Fruit fly (Drosophila melanogaster): ENCODE results near the gene mira.

The mira gene

DNA sequence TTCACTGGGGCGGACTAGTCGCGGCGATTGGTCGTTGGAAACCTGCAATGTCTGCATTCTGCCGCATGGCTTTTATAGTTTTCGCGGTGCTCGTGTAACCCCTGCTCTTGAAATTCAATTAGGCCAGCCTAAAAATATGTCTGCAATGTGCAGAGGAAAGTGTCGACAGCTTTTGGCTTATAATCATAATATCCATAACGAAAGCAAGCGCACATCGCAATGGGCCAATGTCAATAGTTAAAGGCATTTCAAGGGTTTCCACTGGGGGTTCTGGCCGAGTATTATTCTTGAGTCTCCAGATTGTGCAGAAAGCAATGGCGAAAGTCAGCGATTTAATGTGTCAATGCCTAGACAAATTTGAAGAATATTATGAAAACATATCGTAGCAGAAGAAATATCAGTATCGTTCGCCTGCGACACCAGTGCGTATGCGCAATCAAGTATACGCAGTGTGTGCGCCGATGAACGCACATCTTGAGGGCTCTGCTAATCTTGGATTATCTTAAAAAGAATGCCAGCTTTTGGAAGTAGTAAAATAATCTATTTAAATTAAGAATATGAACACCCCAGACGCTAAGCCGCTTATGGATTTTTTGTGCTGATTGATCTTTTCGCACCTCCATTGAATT, 46.6 kb downstream of the mira start, which contains the start of gene ninaE:
Gene ninaE, minus strand, starts transcription at position 51 of the 629 bp plus-strand sequence.
- TF ChIP-seq fkh (GFP tag; optimal IDR thresholded peaks at IDR 0.05), result no peak
- TF ChIP-seq Gug (GFP tag; IDR thresholded peaks at IDR 0.05), result no peak
- TF ChIP-seq CG11762 (GFP tag; optimal IDR thresholded peaks at IDR 0.05; ENCODE audit: insufficient read depth), result no peak
- TF ChIP-seq Met (GFP tag; optimal IDR thresholded peaks at IDR 0.05), result no peak
- TF ChIP-seq CG32006 (GFP tag; optimal IDR thresholded peaks at IDR 0.05), result no peak
- no peak for TF ChIP-seq CG8319 (GFP tag; optimal IDR thresholded peaks at IDR 0.05)
- no peak for TF ChIP-seq salr (GFP tag; optimal IDR thresholded peaks at IDR 0.05)
- TF ChIP-seq dac (GFP tag; optimal IDR thresholded peaks at IDR 0.05), result no peak
- TF ChIP-seq esn (GFP tag; optimal IDR thresholded peaks at IDR 0.05), result no peak
- TF ChIP-seq fd59A (GFP tag; optimal IDR thresholded peaks at IDR 0.05), result no peak
